Worm (Caenorhabditis elegans) whole organism, early embryonic: ENCODE data around the gene Y54G2A.26.

ENCODE experiments used
- B0310.2 ChIP-seq: sonication (generic microtip); optimal IDR thresholded peaks from 2 replicates; lab custom pipeline; 2016; ENCODE audit warnings: mild to moderate bottlenecking, missing genetic modification characterization, missing compliant biosample characterization
- F13C5.2 ChIP-seq: sonication (generic microtip); optimal IDR thresholded peaks from 2 replicates; lab custom pipeline; 2017; ENCODE audit warnings: mild to moderate bottlenecking, missing genetic modification characterization, inconsistent platforms, missing compliant biosample characterization
- aly-1 ChIP-seq: sonication (generic microtip); optimal IDR thresholded peaks from 2 replicates; lab custom pipeline; 2016; ENCODE audit warnings: missing genetic modification characterization, missing compliant biosample characterization
- ama-1 ChIP-seq: fragments of 150-350 bp; optimal IDR thresholded peaks from 2 replicates; lab custom pipeline; 2014
- ceh-13 ChIP-seq: fragments of 200-800 bp; sonication (Bioruptor generic); optimal IDR thresholded peaks from 2 replicates; lab custom pipeline; 2018; ENCODE audit warnings: mild to moderate bottlenecking, missing genetic modification characterization, missing compliant biosample characterization
- ceh-36 ChIP-seq: sonication (generic microtip); optimal IDR thresholded peaks from 2 replicates; lab custom pipeline; 2016; ENCODE audit warnings: missing genetic modification characterization, inconsistent platforms, missing compliant biosample characterization
- ets-7 ChIP-seq: sonication (generic microtip); optimal IDR thresholded peaks from 2 replicates; lab custom pipeline; 2016; ENCODE audit warnings: missing genotype, missing genetic modification characterization, missing compliant biosample characterization
- flt-1 ChIP-seq: fragments of 200-800 bp; sonication (Bioruptor generic); IDR thresholded peaks from 2 replicates; pipeline ENCODE4 v1.3.6; 2022; ENCODE audit warnings: missing genetic modification characterization, missing compliant biosample characterization
- hmbx-1 ChIP-seq: sonication (generic microtip); optimal IDR thresholded peaks from 2 replicates; lab custom pipeline; 2016; ENCODE audit warnings: mild to moderate bottlenecking, missing genetic modification characterization, missing compliant biosample characterization
- hmg-4 ChIP-seq: fragments of 200-800 bp; sonication (Bioruptor generic); optimal IDR thresholded peaks from 2 replicates; lab custom pipeline; 2018; ENCODE audit warnings: mild to moderate bottlenecking, missing genetic modification characterization, missing compliant biosample characterization
- hnd-1 ChIP-seq: sonication (generic microtip); optimal IDR thresholded peaks from 2 replicates; lab custom pipeline; 2016; ENCODE audit warnings: missing genetic modification characterization, missing compliant biosample characterization
- pes-1 ChIP-seq: fragments of 200-800 bp; sonication (Bioruptor generic); IDR thresholded peaks from 2 replicates; pipeline ENCODE4 v1.3.6; 2022; ENCODE audit warnings: missing genetic modification reagents, missing genetic modification characterization, missing compliant biosample characterization
- scrt-1 ChIP-seq: fragments of 200-800 bp; sonication (Bioruptor generic); IDR thresholded peaks from 2 replicates; pipeline ENCODE4 v1.3.6; 2022; ENCODE audit warnings: missing genetic modification characterization, missing compliant biosample characterization
- sea-1 ChIP-seq: fragments of 200-800 bp; sonication (Bioruptor generic); conservative IDR thresholded peaks from 2 replicates; pipeline ENCODE4 v1.3.6; 2022; ENCODE audit warnings: missing genetic modification characterization, missing compliant biosample characterization
- tbx-11 ChIP-seq: fragments of 200-800 bp; sonication (Bioruptor generic); IDR thresholded peaks from 2 replicates; pipeline ENCODE4 v1.3.6; 2022; ENCODE audit warnings: missing genetic modification characterization, missing compliant biosample characterization
- tbx-37 ChIP-seq: fragments of 200-800 bp; sonication (Bioruptor generic); conservative IDR thresholded peaks from 2 replicates; pipeline ENCODE4 v1.3.6; 2022; ENCODE audit warnings: missing genetic modification reagents, missing genetic modification characterization, missing compliant biosample characterization
- tra-4 ChIP-seq: sonication (generic microtip); optimal IDR thresholded peaks from 2 replicates; lab custom pipeline; 2017; ENCODE audit warnings: missing genetic modification characterization, missing compliant biosample characterization

The Y54G2A.26 gene

ce11 chrIV:2995372-2995771, at the start of gene Y54G2A.26:
TSS of gene Y54G2A.26 (minus strand) at chrIV:2995472.
- TF ChIP-seq ceh-13 (GFP tag; lab: Kevin White, UChicago), result no peak
- TF ChIP-seq sea-1, result no peak
- TF ChIP-seq pes-1, result no peak
- no peak for TF ChIP-seq scrt-1 (GFP tag; lab: Robert Waterston, UW)
- no peak for TF ChIP-seq flt-1 (GFP tag; lab: Robert Waterston, UW)
- no peak for TF ChIP-seq ceh-36 (tag; lab: Kevin White, UChicago)
- TF ChIP-seq hmbx-1 (tag; lab: Kevin White, UChicago), result no peak
- TF ChIP-seq ets-7 (tag; lab: Kevin White, UChicago), result no peak
- TF ChIP-seq tbx-37 (GFP tag; lab: Robert Waterston, UW), result no peak
- no peak for TF ChIP-seq ama-1 (lab: Kevin White, UChicago)
- no peak for TF ChIP-seq aly-1 (tag; lab: Kevin White, UChicago)
- no peak for TF ChIP-seq tra-4
- no peak for TF ChIP-seq F13C5.2 (tag; lab: Kevin White, UChicago)
- TF ChIP-seq hnd-1 (tag; lab: Kevin White, UChicago), result no peak
- no peak for TF ChIP-seq hmg-4
- no peak for TF ChIP-seq tbx-11 (GFP tag; lab: Robert Waterston, UW)
- TF ChIP-seq B0310.2 (tag; lab: Kevin White, UChicago), result no peak

DNA sequence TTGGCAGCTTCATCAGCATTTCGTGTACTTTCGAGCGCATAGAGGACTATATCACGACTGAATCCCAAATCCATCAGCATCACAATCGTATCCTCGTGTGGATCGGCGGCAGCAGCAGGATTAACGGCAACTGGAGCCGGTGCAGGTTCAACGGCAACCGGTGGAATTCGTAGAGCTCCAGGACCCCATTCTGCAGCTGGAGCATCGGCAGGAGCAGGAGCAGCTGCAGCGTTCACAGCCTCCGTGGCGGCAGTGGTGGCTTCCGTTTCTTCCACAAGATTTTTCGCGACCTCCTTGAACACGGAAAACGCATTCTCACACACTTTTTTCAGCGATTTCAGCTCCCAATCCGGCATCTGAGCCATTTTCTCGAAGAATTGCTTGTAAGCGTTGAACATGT, 48.9 kb upstream of the Y54G2A.26 start:
- no peak for TF ChIP-seq ama-1 (lab: Kevin White, UChicago)
- TF ChIP-seq tbx-37 (GFP tag; lab: Robert Waterston, UW), result no peak

DNA sequence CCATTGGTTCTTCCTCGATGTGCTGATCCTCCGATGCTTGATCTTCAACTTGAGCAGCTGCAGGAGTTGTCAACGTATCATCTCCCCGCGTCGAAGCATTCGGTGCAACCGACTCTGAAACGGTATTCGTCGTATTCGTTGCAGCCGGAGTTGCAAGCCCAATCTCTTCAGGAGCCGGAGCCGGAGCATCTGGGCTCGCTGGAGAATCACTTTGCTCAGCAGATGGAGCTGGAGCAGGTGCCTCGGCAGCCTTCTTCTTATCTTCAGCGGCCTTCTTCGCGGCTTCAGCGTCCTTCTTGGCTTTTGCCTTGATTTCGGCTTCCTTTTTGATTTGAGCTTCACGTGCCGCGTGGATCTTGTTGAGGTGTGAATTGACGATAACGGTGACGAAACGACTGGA, 43.5 kb upstream of the Y54G2A.26 start:
- no peak for TF ChIP-seq ceh-36 (tag; lab: Kevin White, UChicago)
- no peak for TF ChIP-seq tra-4
- no peak for TF ChIP-seq flt-1 (GFP tag; lab: Robert Waterston, UW)
- no peak for TF ChIP-seq ceh-13 (GFP tag; lab: Kevin White, UChicago)
- TF ChIP-seq B0310.2 (tag; lab: Kevin White, UChicago), result no peak
- no peak for TF ChIP-seq ets-7 (tag; lab: Kevin White, UChicago)
- no peak for TF ChIP-seq hmg-4
- TF ChIP-seq pes-1, result no peak
- TF ChIP-seq tbx-11 (GFP tag; lab: Robert Waterston, UW), result no peak
- no peak for TF ChIP-seq hnd-1 (tag; lab: Kevin White, UChicago)

DNA sequence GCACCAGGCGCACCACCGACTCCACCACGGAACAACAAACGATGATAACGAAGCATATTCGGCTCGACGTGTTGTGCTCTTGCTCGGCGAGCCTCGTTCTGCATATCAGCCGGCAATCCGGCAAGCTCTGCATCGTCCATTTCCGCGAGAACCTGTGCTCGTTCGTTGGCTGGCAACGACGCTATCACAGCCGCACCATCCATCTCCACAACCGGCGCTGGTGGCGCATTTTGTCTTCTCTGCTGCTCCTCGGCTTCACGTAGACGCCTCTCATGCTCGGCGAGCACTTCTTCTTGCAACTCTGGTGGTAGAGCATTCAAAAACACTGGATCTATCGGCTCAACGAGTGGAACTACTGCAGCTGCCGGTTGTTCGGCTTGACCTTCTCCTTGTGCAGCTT, 42.7 kb upstream of the Y54G2A.26 start:
- no peak for TF ChIP-seq B0310.2 (tag; lab: Kevin White, UChicago)
- no peak for TF ChIP-seq sea-1
- TF ChIP-seq tra-4, result no peak
- no peak for TF ChIP-seq tbx-37 (GFP tag; lab: Robert Waterston, UW)
- no peak for TF ChIP-seq tbx-11 (GFP tag; lab: Robert Waterston, UW)
- TF ChIP-seq hmbx-1 (tag; lab: Kevin White, UChicago), result no peak
- no peak for TF ChIP-seq F13C5.2 (tag; lab: Kevin White, UChicago)
- TF ChIP-seq hmg-4, result no peak
- TF ChIP-seq aly-1 (tag; lab: Kevin White, UChicago), result no peak
- no peak for TF ChIP-seq scrt-1 (GFP tag; lab: Robert Waterston, UW)
- TF ChIP-seq pes-1, result no peak
- TF ChIP-seq flt-1 (GFP tag; lab: Robert Waterston, UW), result no peak
- no peak for TF ChIP-seq ceh-13 (GFP tag; lab: Kevin White, UChicago)
- TF ChIP-seq hnd-1 (tag; lab: Kevin White, UChicago), result no peak

ce11 chrIV:3035375-3035774, 40.1 kb upstream of the Y54G2A.26 start:
- TF ChIP-seq flt-1 (GFP tag; lab: Robert Waterston, UW), result no peak
- TF ChIP-seq ets-7 (tag; lab: Kevin White, UChicago), result no peak
- no peak for TF ChIP-seq tra-4
- no peak for TF ChIP-seq hnd-1 (tag; lab: Kevin White, UChicago)
- TF ChIP-seq F13C5.2 (tag; lab: Kevin White, UChicago), result no peak
- no peak for TF ChIP-seq ceh-36 (tag; lab: Kevin White, UChicago)
- TF ChIP-seq hmg-4, result no peak
- TF ChIP-seq ceh-13 (GFP tag; lab: Kevin White, UChicago), result no peak
- no peak for TF ChIP-seq B0310.2 (tag; lab: Kevin White, UChicago)
- TF ChIP-seq tbx-37 (GFP tag; lab: Robert Waterston, UW), result no peak
- TF ChIP-seq hmbx-1 (tag; lab: Kevin White, UChicago), result no peak
- TF ChIP-seq ama-1 (lab: Kevin White, UChicago), result no peak

ce11 chrIV:3032020-3032419, 36.7 kb upstream of the Y54G2A.26 start:
- TF ChIP-seq F13C5.2 (tag; lab: Kevin White, UChicago) (no peak), hmbx-1 (tag; lab: Kevin White, UChicago) (no peak), tbx-37 (GFP tag; lab: Robert Waterston, UW) (no peak), pes-1 (no peak), aly-1 (tag; lab: Kevin White, UChicago) (no peak), hnd-1 (tag; lab: Kevin White, UChicago) (no peak), tbx-11 (GFP tag; lab: Robert Waterston, UW) (no peak), hmg-4 (no peak), scrt-1 (GFP tag; lab: Robert Waterston, UW) (no peak), B0310.2 (tag; lab: Kevin White, UChicago) (no peak), flt-1 (GFP tag; lab: Robert Waterston, UW) (no peak), ama-1 (lab: Kevin White, UChicago) (no peak), tra-4 (no peak), ets-7 (tag; lab: Kevin White, UChicago) (no peak)

DNA sequence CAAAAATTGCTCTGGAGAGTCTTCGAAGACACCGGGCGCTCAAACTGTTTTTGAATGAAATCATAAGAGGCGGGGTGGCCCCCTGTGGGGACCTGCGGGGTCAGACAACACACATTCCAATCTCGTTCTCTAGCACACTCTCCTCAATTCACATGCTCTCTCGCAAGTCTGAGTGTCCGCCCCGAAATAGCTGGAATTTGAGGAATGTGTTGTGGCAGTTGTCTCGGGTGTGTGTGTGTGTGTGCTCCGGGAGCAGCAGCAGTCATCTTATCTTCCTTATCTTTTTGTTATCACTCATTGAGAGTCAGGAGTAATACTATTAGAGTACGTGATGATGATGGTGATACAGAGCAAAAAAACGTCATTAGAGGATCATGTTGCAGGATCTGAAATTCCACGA, 34.6 kb upstream of the Y54G2A.26 start:
- TF ChIP-seq hmg-4 (no peak), hnd-1 (tag; lab: Kevin White, UChicago) (no peak), scrt-1 (GFP tag; lab: Robert Waterston, UW) (no peak), flt-1 (GFP tag; lab: Robert Waterston, UW) (no peak), ceh-13 (GFP tag; lab: Kevin White, UChicago) (no peak), tbx-37 (GFP tag; lab: Robert Waterston, UW) (no peak), B0310.2 (tag; lab: Kevin White, UChicago) (no peak)
